Worm (Caenorhabditis elegans): ENCODE results near the gene K02A2.5.

DNA sequence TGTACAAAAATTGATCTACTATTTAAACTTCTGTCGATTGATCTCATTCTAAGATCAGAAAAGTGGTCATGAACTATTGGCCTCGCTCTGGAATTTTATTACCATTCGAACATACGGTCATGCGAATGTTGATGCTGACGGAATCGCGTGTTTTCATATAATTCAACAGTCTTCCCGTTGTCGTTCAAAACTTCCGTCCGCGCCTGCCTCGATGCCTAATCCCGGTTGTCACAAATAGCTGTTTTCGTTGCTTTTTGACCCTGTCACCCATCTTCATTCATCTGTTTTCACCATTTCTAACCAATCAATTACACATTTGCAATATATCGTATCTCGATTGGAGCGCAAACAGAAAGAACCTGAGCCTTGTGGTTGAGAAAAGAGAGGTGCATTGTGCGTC, 18.4 kb downstream of the K02A2.5 start:
- TF ChIP-seq ces-1 (GFP tag; optimal IDR thresholded peaks at IDR 0.05) (no peak), snpc-4 (tag; optimal IDR thresholded peaks at IDR 0.05) (no peak), bed-3 (GFP tag; optimal IDR thresholded peaks at IDR 0.05) (no peak)

Measured in whole organism, mixed stage, embryonic.